Fruit fly (Drosophila melanogaster): Measurements from ENCODE around the gene sicily.

DNA sequence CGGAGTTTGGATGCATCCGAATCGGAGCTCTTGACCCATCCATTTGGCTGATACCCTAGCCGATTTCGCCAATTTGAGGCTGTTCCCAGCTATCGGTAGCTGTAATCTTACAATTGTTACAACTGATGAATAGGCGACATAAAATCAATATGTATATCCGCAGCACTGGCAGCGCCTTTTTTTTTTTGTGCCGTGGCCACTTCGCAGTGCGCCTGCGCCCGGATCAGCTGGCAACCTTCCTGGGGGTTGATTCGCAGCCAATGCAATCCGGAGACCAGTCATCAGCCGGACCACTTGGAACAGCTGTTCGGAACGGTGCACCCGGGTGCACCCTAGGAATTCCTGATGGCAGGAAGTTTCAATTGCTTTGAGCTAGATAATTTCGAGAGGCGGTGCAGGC, 39.2 kb downstream of the sicily start, which contains the start of gene Pdzd8:
- no peak for TF ChIP-seq HLH106 (tag; optimal IDR thresholded peaks at IDR 0.05)
- TF ChIP-seq Hr78 (GFP tag; optimal IDR thresholded peaks at IDR 0.05) = no peak
- TF ChIP-seq OdsH (GFP tag; optimal IDR thresholded peaks at IDR 0.05) = no peak
